Fruit fly (Drosophila melanogaster) Kc167 (cell line): Measurements from ENCODE around the gene CG3288.
A peak's percentile ranks its signal among the peaks of the same experiment; 100 is the strongest.

Source experiments
- Myc ChIP-seq: fragments of >200 bp; optimal IDR thresholded peaks from 2 replicates; lab custom pipeline; 2017; ENCODE audit warnings: missing external identifiers
- Sin3A ChIP-seq: fragments of >200 bp; optimal IDR thresholded peaks from 2 replicates; lab custom pipeline; 2018; ENCODE audit warnings: missing external identifiers
- h ChIP-seq: fragments of >200 bp; optimal IDR thresholded peaks from 3 replicates; lab custom pipeline; 2018; ENCODE audit warnings: missing external identifiers
- insv ChIP-seq: fragments of >200 bp; optimal IDR thresholded peaks from 3 replicates; lab custom pipeline; 2018; ENCODE audit warnings: missing external identifiers
- psq ChIP-seq: fragments of >200 bp; optimal IDR thresholded peaks from 2 replicates; lab custom pipeline; 2017; ENCODE audit warnings: missing external identifiers
- ttk ChIP-seq: sonication (Bioruptor generic); optimal IDR thresholded peaks from 2 replicates; lab custom pipeline; 2017; ENCODE audit warnings: missing external identifiers

CG3288 gene

dm6 chr3L:20835882-20836281, at the start of gene CG3288:
Gene CG3288, plus strand, starts transcription at chr3L:20836182.
- no peak for TF ChIP-seq ttk (lab: Kevin White, UChicago)
- TF ChIP-seq h (lab: Kevin White, UChicago): no peak
- TF ChIP-seq Myc (lab: Kevin White, UChicago): no peak
- no peak for TF ChIP-seq Sin3A (lab: Kevin White, UChicago)
- no peak for TF ChIP-seq psq (lab: Kevin White, UChicago)
- TF ChIP-seq insv (lab: Kevin White, UChicago): no peak

dm6 chr3L:20787835-20788380, 48.1 kb upstream of the CG3288 start, which contains the start of gene CG11396:
Gene CG11396, minus strand, starts transcription at chr3L:20788137.
- TF ChIP-seq psq (lab: Kevin White, UChicago) (no peak), h (lab: Kevin White, UChicago) (no peak), Sin3A (lab: Kevin White, UChicago) (no peak), insv (lab: Kevin White, UChicago) (peak; percentile 43)

- TF ChIP-seq h (lab: Kevin White, UChicago) (no peak), ttk (lab: Kevin White, UChicago) (no peak), Myc (lab: Kevin White, UChicago) (no peak), insv (lab: Kevin White, UChicago) (no peak), Sin3A (lab: Kevin White, UChicago) (no peak), psq (lab: Kevin White, UChicago) (no peak)
Measured at dm6 chr3L:20789299-20789698, 46.7 kb upstream of the CG3288 start.

dm6 chr3L:20792693-20793092, 43.3 kb upstream of the CG3288 start, which contains the start of gene Six4:
Gene Six4, minus strand, starts transcription at chr3L:20792777.
- TF ChIP-seq h (lab: Kevin White, UChicago) (no peak), psq (lab: Kevin White, UChicago) (no peak), insv (lab: Kevin White, UChicago) (no peak), Sin3A (lab: Kevin White, UChicago) (no peak), ttk (lab: Kevin White, UChicago) (no peak), Myc (lab: Kevin White, UChicago) (no peak)

- TF ChIP-seq psq (lab: Kevin White, UChicago): no peak
- TF ChIP-seq ttk (lab: Kevin White, UChicago): no peak
- no peak for TF ChIP-seq h (lab: Kevin White, UChicago)
Measured at dm6 chr3L:20796757-20797156, 39.2 kb upstream of the CG3288 start.

dm6 chr3L:20797379-20797778, 38.6 kb upstream of the CG3288 start:
- TF ChIP-seq h (lab: Kevin White, UChicago): no peak
- TF ChIP-seq insv (lab: Kevin White, UChicago): no peak
- no peak for TF ChIP-seq Sin3A (lab: Kevin White, UChicago)

dm6 chr3L:20798325-20798846, 37.6 kb upstream of the CG3288 start, which contains the start of the genes CG3698 and tzn:
Gene CG3698, minus strand, starts transcription at chr3L:20798375.
Gene tzn, plus strand, starts transcription at chr3L:20798645.
- no peak for TF ChIP-seq Myc (lab: Kevin White, UChicago)
- no peak for TF ChIP-seq insv (lab: Kevin White, UChicago)
- no peak for TF ChIP-seq h (lab: Kevin White, UChicago)

dm6 chr3L:20800208-20800607, 35.8 kb upstream of the CG3288 start, which contains the start of gene Spc105R:
Gene Spc105R, plus strand, starts transcription at chr3L:20800410.
- TF ChIP-seq insv (lab: Kevin White, UChicago): no peak
- TF ChIP-seq psq (lab: Kevin White, UChicago): no peak
- no peak for TF ChIP-seq ttk (lab: Kevin White, UChicago)
- no peak for TF ChIP-seq Sin3A (lab: Kevin White, UChicago)
- TF ChIP-seq Myc (lab: Kevin White, UChicago): no peak

- no peak for TF ChIP-seq psq (lab: Kevin White, UChicago)
- no peak for TF ChIP-seq insv (lab: Kevin White, UChicago)
Measured at dm6 chr3L:20809088-20809999, 26.6 kb upstream of the CG3288 start, which contains the start of the genes CG3634 and HIPP1. Gene CG3634, minus strand, starts transcription at chr3L:20809272. Gene HIPP1, plus strand, starts transcription at chr3L:20809669.

dm6 chr3L:20815666-20816375, 20.2 kb upstream of the CG3288 start, which contains the start of the genes CG3618 and Pka-R1:
Gene CG3618, minus strand, starts transcription at chr3L:20816075.
Gene Pka-R1, plus strand, starts transcription at chr3L:20816118.
- TF ChIP-seq Sin3A (lab: Kevin White, UChicago) (no peak), h (lab: Kevin White, UChicago) (no peak), ttk (lab: Kevin White, UChicago) (no peak)

dm6 chr3L:20817927-20818326, 18.1 kb upstream of the CG3288 start, which contains the start of gene Mst77F:
Gene Mst77F, minus strand, starts transcription at chr3L:20818027.
- TF ChIP-seq ttk (lab: Kevin White, UChicago) (no peak), psq (lab: Kevin White, UChicago) (no peak), h (lab: Kevin White, UChicago) (no peak), Myc (lab: Kevin White, UChicago) (no peak)
